Worm (Caenorhabditis elegans) whole organism, L2 larva: ENCODE results near the gene C34B4.4.

Source experiments
- F13H6.1 ChIP-seq: sonication (generic microtip); optimal IDR thresholded peaks from 2 replicates; lab custom pipeline; 2016; ENCODE audit warnings: missing genetic modification characterization, missing compliant biosample characterization
- R02D3.7 ChIP-seq: fragments of 150-350 bp; optimal IDR thresholded peaks from 2 replicates; lab custom pipeline; 2014; ENCODE audit warnings: missing biosample characterization, missing genetic modification characterization
- Y55F3AM.14 ChIP-seq: fragments of 200-800 bp; sonication (Bioruptor generic); optimal IDR thresholded peaks from 2 replicates; lab custom pipeline; 2018; ENCODE audit warnings: mild to moderate bottlenecking, missing genetic modification characterization, missing compliant biosample characterization
- ZK546.5 ChIP-seq: sonication (generic microtip); optimal IDR thresholded peaks from 2 replicates; lab custom pipeline; 2017; ENCODE audit warnings: missing biosample characterization, missing genetic modification characterization
- alr-1 ChIP-seq: fragments of 150-350 bp; optimal IDR thresholded peaks from 2 replicates; lab custom pipeline; 2014; ENCODE audit warnings: missing biosample characterization, missing genetic modification characterization
- aly-2 ChIP-seq: fragments of 150-350 bp; optimal IDR thresholded peaks from 2 replicates; lab custom pipeline; 2014; ENCODE audit warnings: missing biosample characterization, missing genetic modification characterization
- ama-1 ChIP-seq: fragments of 150-350 bp; optimal IDR thresholded peaks from 2 replicates; lab custom pipeline; 2018; ENCODE audit warnings: inconsistent platforms
- blmp-1 ChIP-seq: sonication (generic microtip); optimal IDR thresholded peaks from 2 replicates; lab custom pipeline; 2017; ENCODE audit warnings: missing genetic modification characterization, mild to moderate bottlenecking, missing compliant biosample characterization, antibody characterized with exemption, moderate library complexity; ENCODE audit not compliant: insufficient read depth
- ceh-16 ChIP-seq: fragments of 150-350 bp; optimal IDR thresholded peaks from 2 replicates; lab custom pipeline; 2014; ENCODE audit warnings: missing biosample characterization, missing genetic modification characterization
- ceh-82 ChIP-seq: fragments of 150-350 bp; optimal IDR thresholded peaks from 2 replicates; lab custom pipeline; 2014; ENCODE audit warnings: missing biosample characterization, missing genetic modification characterization
- crh-2 ChIP-seq: sonication (generic microtip); optimal IDR thresholded peaks from 2 replicates; lab custom pipeline; 2017; ENCODE audit warnings: missing biosample characterization, missing genetic modification characterization
- dmd-4 ChIP-seq: sonication (generic microtip); optimal IDR thresholded peaks from 2 replicates; lab custom pipeline; 2017; ENCODE audit warnings: missing biosample characterization, missing genetic modification characterization
- elt-3 ChIP-seq: sonication (generic microtip); optimal IDR thresholded peaks from 2 replicates; lab custom pipeline; 2017; ENCODE audit warnings: missing biosample characterization, missing genetic modification characterization
- lin-13 ChIP-seq: fragments of 150-350 bp; optimal IDR thresholded peaks from 2 replicates; lab custom pipeline; 2014; ENCODE audit warnings: missing biosample characterization, missing genetic modification reagents, missing genetic modification characterization
- lin-39 ChIP-seq: fragments of 150-350 bp; optimal IDR thresholded peaks from 2 replicates; lab custom pipeline; 2014; ENCODE audit warnings: missing biosample characterization, missing genetic modification reagents, missing genetic modification characterization
- mbf-1 ChIP-seq: sonication (generic microtip); optimal IDR thresholded peaks from 2 replicates; lab custom pipeline; 2017; ENCODE audit warnings: missing biosample characterization, missing genetic modification characterization
- mdl-1 ChIP-seq, 2 experiments: fragments of 150-350 bp in 1 of 2; sonication (generic microtip) in 1 of 2; optimal IDR thresholded peaks; 2 replicates each; lab custom pipeline; 2017; ENCODE audit warnings: missing biosample characterization in 2 of 2, missing genetic modification characterization in 2 of 2
- nhr-10 ChIP-seq: sonication (generic microtip); optimal IDR thresholded peaks from 2 replicates; lab custom pipeline; 2017; ENCODE audit warnings: missing biosample characterization, missing genetic modification characterization
- nhr-12 ChIP-seq: fragments of 150-350 bp; optimal IDR thresholded peaks from 2 replicates; lab custom pipeline; 2014; ENCODE audit warnings: missing biosample characterization, missing genetic modification characterization
- nhr-129 ChIP-seq: fragments of 150-350 bp; optimal IDR thresholded peaks from 2 replicates; lab custom pipeline; 2014; ENCODE audit warnings: missing biosample characterization, missing genetic modification characterization
- nhr-21 ChIP-seq: fragments of 150-350 bp; optimal IDR thresholded peaks from 2 replicates; lab custom pipeline; 2014; ENCODE audit warnings: missing biosample characterization, missing genetic modification characterization
- nhr-237 ChIP-seq: fragments of 150-350 bp; optimal IDR thresholded peaks from 2 replicates; lab custom pipeline; 2014; ENCODE audit warnings: missing biosample characterization, missing genetic modification characterization
- nhr-6 ChIP-seq: fragments of 150-350 bp; optimal IDR thresholded peaks from 2 replicates; lab custom pipeline; 2014; ENCODE audit warnings: missing biosample characterization, missing genetic modification characterization
- nhr-77 ChIP-seq: fragments of 150-350 bp; optimal IDR thresholded peaks from 2 replicates; lab custom pipeline; 2014; ENCODE audit warnings: missing biosample characterization, missing genetic modification characterization
- peb-1 ChIP-seq: fragments of 150-350 bp; optimal IDR thresholded peaks from 2 replicates; lab custom pipeline; 2014; ENCODE audit warnings: missing biosample characterization, missing genetic modification characterization
- sem-4 ChIP-seq: fragments of 150-350 bp; optimal IDR thresholded peaks from 2 replicates; lab custom pipeline; 2014; ENCODE audit warnings: missing biosample characterization, missing genetic modification reagents, missing genetic modification characterization
- skn-1 ChIP-seq: sonication (generic microtip); optimal IDR thresholded peaks from 2 replicates; lab custom pipeline; 2017; ENCODE audit warnings: missing biosample characterization, missing genetic modification characterization
- sma-3 ChIP-seq: sonication (generic microtip); optimal IDR thresholded peaks from 2 replicates; lab custom pipeline; 2016; ENCODE audit warnings: missing genetic modification reagents, missing genetic modification characterization, missing compliant biosample characterization
- sma-9 ChIP-seq, 2 experiments: fragments of 150-350 bp in 1 of 2; sonication (generic microtip) in 1 of 2; optimal IDR thresholded peaks; 2 replicates each; lab custom pipeline; 2014 to 2016; ENCODE audit warnings: missing genetic modification characterization in 2 of 2, mild to moderate bottlenecking in 1 of 2, missing biosample characterization in 1 of 2, missing compliant biosample characterization in 1 of 2, missing genetic modification reagents in 1 of 2, moderate library complexity in 1 of 2
- snpc-4 ChIP-seq: fragments of 150-350 bp; optimal IDR thresholded peaks from 2 replicates; lab custom pipeline; 2014; ENCODE audit warnings: missing biosample characterization, missing genetic modification characterization
- unc-39 ChIP-seq: fragments of 150-350 bp; optimal IDR thresholded peaks from 2 replicates; lab custom pipeline; 2014; ENCODE audit warnings: missing biosample characterization, missing genetic modification characterization
- unc-55 ChIP-seq: fragments of 150-350 bp; sonication (generic microtip); optimal IDR thresholded peaks from 3 replicates; lab custom pipeline; 2014; ENCODE audit warnings: missing biosample characterization, missing genetic modification reagents, missing genetic modification characterization
- zag-1 ChIP-seq: fragments of 150-350 bp; optimal IDR thresholded peaks from 2 replicates; lab custom pipeline; 2014; ENCODE audit warnings: missing biosample characterization, missing genetic modification characterization
- ztf-1 ChIP-seq: fragments of 200-800 bp; sonication (Bioruptor generic); conservative IDR thresholded peaks from 2 replicates; pipeline ENCODE4 v1.3.6; 2022; ENCODE audit warnings: missing genetic modification characterization, missing compliant biosample characterization
- ztf-11 ChIP-seq: sonication (generic microtip); optimal IDR thresholded peaks from 2 replicates; lab custom pipeline; 2017; ENCODE audit warnings: missing biosample characterization, missing genetic modification characterization
- ztf-4 ChIP-seq: fragments of 150-350 bp; optimal IDR thresholded peaks from 2 replicates; lab custom pipeline; 2014; ENCODE audit warnings: missing biosample characterization, missing genetic modification characterization

Gene C34B4.4

ce11 chrV:13061836-13062235, 28.4 kb upstream of the C34B4.4 start, which contains the start of gene F42E8.1:
TSS of gene F42E8.1 (plus strand) at chrV:13062136.
- TF ChIP-seq Y55F3AM.14 (no peak), F13H6.1 (tag; lab: Kevin White, UChicago) (no peak), skn-1 (tag; lab: Kevin White, UChicago) (no peak), crh-2 (tag; lab: Kevin White, UChicago) (no peak), elt-3 (no peak), ztf-1 (GFP tag; lab: Robert Waterston, UW) (no peak), unc-39 (tag; lab: Kevin White, UChicago) (no peak), lin-39 (tag; lab: Kevin White, UChicago) (no peak), ztf-4 (no peak), mdl-1 (tag; optimal IDR thresholded peaks at IDR 0.05; lab: Kevin White, UChicago) (no peak), sma-9 (GFP tag; optimal IDR thresholded peaks at IDR 0.05; lab: Kevin White, UChicago) (no peak), sma-9 (tag; optimal IDR thresholded peaks at IDR 0.05; lab: Kevin White, UChicago) (no peak), ceh-16 (tag; lab: Kevin White, UChicago) (no peak), mbf-1 (tag; lab: Kevin White, UChicago) (no peak), nhr-6 (tag; lab: Kevin White, UChicago) (no peak), dmd-4 (tag; lab: Kevin White, UChicago) (no peak), nhr-10 (tag; lab: Kevin White, UChicago) (no peak), unc-55 (GFP tag; lab: Kevin White, UChicago) (no peak), snpc-4 (tag; lab: Kevin White, UChicago) (no peak)

- TF ChIP-seq nhr-21 (tag; lab: Kevin White, UChicago) (no peak), snpc-4 (tag; lab: Kevin White, UChicago) (no peak), lin-39 (tag; lab: Kevin White, UChicago) (no peak), dmd-4 (tag; lab: Kevin White, UChicago) (no peak), crh-2 (tag; lab: Kevin White, UChicago) (no peak), F13H6.1 (tag; lab: Kevin White, UChicago) (no peak), zag-1 (tag; lab: Kevin White, UChicago) (no peak), ztf-4 (no peak), ceh-82 (tag; lab: Kevin White, UChicago) (no peak), lin-13 (GFP tag; lab: Kevin White, UChicago) (no peak), ztf-11 (tag; lab: Kevin White, UChicago) (no peak), nhr-12 (tag; lab: Kevin White, UChicago) (no peak), ZK546.5 (tag; lab: Kevin White, UChicago) (no peak), Y55F3AM.14 (no peak), sem-4 (tag; lab: Kevin White, UChicago) (no peak), nhr-6 (tag; lab: Kevin White, UChicago) (no peak), unc-55 (GFP tag; lab: Kevin White, UChicago) (no peak), alr-1 (tag; lab: Kevin White, UChicago) (no peak), aly-2 (no peak)
Measured at ce11 chrV:13063402-13063801, 26.8 kb upstream of the C34B4.4 start.

DNA sequence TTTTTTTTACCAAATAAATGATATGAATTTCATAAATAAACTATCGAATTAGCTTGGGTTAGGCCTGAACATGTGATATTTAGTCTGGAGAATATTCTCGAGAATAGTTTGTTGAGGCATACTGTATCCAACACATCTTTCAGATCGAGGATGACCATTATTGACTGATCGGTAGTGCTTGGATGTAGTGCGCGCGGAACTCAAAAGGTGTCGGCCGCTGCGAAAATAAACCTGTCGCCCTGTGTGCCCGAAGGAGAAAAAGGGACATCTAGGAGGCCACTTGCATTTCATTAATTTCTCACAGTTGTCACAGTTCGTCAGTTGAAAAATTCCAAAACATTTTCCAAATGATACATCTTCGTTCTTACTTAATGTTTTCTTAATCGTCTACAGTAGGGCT, 26.0 kb upstream of the C34B4.4 start:
- TF ChIP-seq nhr-10 (tag; lab: Kevin White, UChicago) = no peak
- TF ChIP-seq R02D3.7 (tag; lab: Kevin White, UChicago) = no peak
- no peak for TF ChIP-seq nhr-77 (tag; lab: Kevin White, UChicago)
- TF ChIP-seq peb-1 = no peak
- TF ChIP-seq unc-39 (tag; lab: Kevin White, UChicago) = no peak
- TF ChIP-seq ama-1 (lab: Kevin White, UChicago) = no peak
- TF ChIP-seq sma-3 (GFP tag; lab: Kevin White, UChicago) = no peak
- TF ChIP-seq lin-39 (tag; lab: Kevin White, UChicago) = no peak
- TF ChIP-seq blmp-1 (tag; lab: Kevin White, UChicago) = no peak
- no peak for TF ChIP-seq elt-3
- TF ChIP-seq ZK546.5 (tag; lab: Kevin White, UChicago) = no peak
- TF ChIP-seq F13H6.1 (tag; lab: Kevin White, UChicago) = no peak
- TF ChIP-seq Y55F3AM.14 = no peak
- no peak for TF ChIP-seq nhr-237 (tag; lab: Kevin White, UChicago)
- TF ChIP-seq nhr-6 (tag; lab: Kevin White, UChicago) = no peak
- TF ChIP-seq, all 48 proteins: peak for 0

ce11 chrV:13070278-13070677, 19.9 kb upstream of the C34B4.4 start:
- no peak for TF ChIP-seq nhr-129 (tag; lab: Kevin White, UChicago)
- TF ChIP-seq sma-9 (GFP tag; optimal IDR thresholded peaks at IDR 0.05; lab: Kevin White, UChicago) = no peak
- no peak for TF ChIP-seq sma-9 (tag; optimal IDR thresholded peaks at IDR 0.05; lab: Kevin White, UChicago)
- no peak for TF ChIP-seq ztf-1 (GFP tag; lab: Robert Waterston, UW)
